Fruit fly (Drosophila melanogaster) whole organism, wandering third instar larva: Measurements from ENCODE around the gene jar.

Experiments
- Abd-B ChIP-seq: fragments of >200 bp; optimal IDR thresholded peaks from 2 replicates; lab custom pipeline; 2017; ENCODE audit warnings: missing biosample characterization, missing genetic modification characterization
- CG32264 ChIP-seq: fragments of 200-800 bp; sonication (Bioruptor generic); optimal IDR thresholded peaks from 2 replicates; lab custom pipeline; 2016; ENCODE audit warnings: missing biosample characterization, missing genetic modification characterization
- CG9705 ChIP-seq: fragments of 200-800 bp; sonication (Bioruptor generic); optimal IDR thresholded peaks from 2 replicates; lab custom pipeline; 2018; ENCODE audit warnings: missing biosample characterization, mild to moderate bottlenecking, missing genetic modification characterization
- CrebA ChIP-seq: fragments of 200-800 bp; sonication (Bioruptor generic); optimal IDR thresholded peaks from 2 replicates; lab custom pipeline; 2016; ENCODE audit warnings: missing biosample characterization, mild to moderate bottlenecking, missing genetic modification characterization, borderline replicate concordance
- Dfd ChIP-seq: fragments of >200 bp; optimal IDR thresholded peaks from 2 replicates; lab custom pipeline; 2017; ENCODE audit warnings: missing biosample characterization, missing genetic modification characterization
- Dif ChIP-seq: fragments of 200-275, 200-300 bp; sonication (Bioruptor generic); optimal IDR thresholded peaks from 2 replicates; lab custom pipeline; 2018; ENCODE audit warnings: missing biosample characterization, missing genetic modification characterization; ENCODE audit not compliant: partially characterized antibody
- GATAd ChIP-seq: sonication (Bioruptor generic); optimal IDR thresholded peaks from 2 replicates; lab custom pipeline; 2016; ENCODE audit warnings: missing biosample characterization, missing genetic modification characterization
- HLH106 ChIP-seq: fragments of 200-800 bp; optimal IDR thresholded peaks from 3 replicates; lab custom pipeline; 2019; ENCODE audit warnings: missing biosample characterization, mild to moderate bottlenecking, missing genetic modification characterization, moderate library complexity
- Hnf4 ChIP-seq: fragments of 200-800 bp; sonication (Bioruptor generic); optimal IDR thresholded peaks from 2 replicates; lab custom pipeline; 2016; ENCODE audit warnings: missing biosample characterization, mild to moderate bottlenecking, missing genetic modification characterization
- Hr78 ChIP-seq: fragments of >200 bp; optimal IDR thresholded peaks from 2 replicates; lab custom pipeline; 2017; ENCODE audit warnings: missing biosample characterization, missing genetic modification characterization
- Hr83 ChIP-seq: fragments of 200-300 bp; sonication (Bioruptor generic); optimal IDR thresholded peaks from 2 replicates; lab custom pipeline; 2016; ENCODE audit warnings: missing biosample characterization, mild to moderate bottlenecking, missing genetic modification characterization, moderate library complexity; ENCODE audit not compliant: poor library complexity, severe bottlenecking
- Jra ChIP-seq: sonication (Bioruptor generic); optimal IDR thresholded peaks from 2 replicates; lab custom pipeline; 2016; ENCODE audit warnings: missing biosample characterization, missing genetic modification characterization
- Mio ChIP-seq: sonication (Bioruptor generic); optimal IDR thresholded peaks from 2 replicates; lab custom pipeline; 2016; ENCODE audit warnings: missing biosample characterization, missing genetic modification characterization
- Myc ChIP-seq: fragments of >200 bp; optimal IDR thresholded peaks from 2 replicates; lab custom pipeline; 2017
- N ChIP-seq: fragments of >200 bp; optimal IDR thresholded peaks from 2 replicates; lab custom pipeline; 2018; ENCODE audit warnings: missing biosample characterization, missing external identifiers, missing genetic modification characterization
- OdsH ChIP-seq: fragments of 200-800 bp; sonication (Bioruptor generic); optimal IDR thresholded peaks from 2 replicates; lab custom pipeline; 2016; ENCODE audit warnings: missing biosample characterization, mild to moderate bottlenecking, missing genetic modification characterization
- Rel ChIP-seq, 2 experiments: fragments of 200-800 bp; sonication (Bioruptor generic) in 1 of 2; optimal IDR thresholded peaks; 2 replicates in 1 of 2; 3 replicates in 1 of 2; lab custom pipeline; 2016 to 2019; ENCODE audit warnings: mild to moderate bottlenecking in 2 of 2, missing biosample characterization in 2 of 2, missing genetic modification characterization in 2 of 2, moderate library complexity in 1 of 2
- Sp1 ChIP-seq: fragments of 200-800 bp; sonication (Bioruptor generic); optimal IDR thresholded peaks from 3 replicates; lab custom pipeline; 2019; ENCODE audit warnings: missing biosample characterization, mild to moderate bottlenecking, missing genetic modification characterization, moderate library complexity
- Vsx2 ChIP-seq: fragments of 200-300, 225-300 bp; sonication (Bioruptor generic); optimal IDR thresholded peaks from 2 replicates; lab custom pipeline; 2018; ENCODE audit warnings: missing biosample characterization, missing genetic modification characterization; ENCODE audit not compliant: partially characterized antibody
- br ChIP-seq: fragments of 200-800 bp; sonication (Bioruptor generic); optimal IDR thresholded peaks from 2 replicates; lab custom pipeline; 2016; ENCODE audit warnings: missing biosample characterization, missing genetic modification characterization
- brk ChIP-seq: fragments of 200-800 bp; sonication (Bioruptor generic); optimal IDR thresholded peaks from 2 replicates; lab custom pipeline; 2016; ENCODE audit warnings: missing biosample characterization, mild to moderate bottlenecking, missing genetic modification characterization
- dl ChIP-seq, 2 experiments: fragments of 175-275, 200-275 bp in 1 of 2; fragments of 200-275 bp in 1 of 2; sonication (Bioruptor generic); optimal IDR thresholded peaks; lab custom pipeline; 2018; ENCODE audit warnings: mild to moderate bottlenecking in 2 of 2, missing biosample characterization in 2 of 2, missing genetic modification characterization in 2 of 2, moderate library complexity in 2 of 2; ENCODE audit not compliant: partially characterized antibody in 2 of 2, insufficient read depth in 1 of 2
- dmrt93B ChIP-seq: fragments of 200-800 bp; sonication (Bioruptor generic); optimal IDR thresholded peaks from 2 replicates; lab custom pipeline; 2018; ENCODE audit warnings: missing biosample characterization, mild to moderate bottlenecking, missing genetic modification characterization
- dsf ChIP-seq: sonication (Bioruptor generic); optimal IDR thresholded peaks from 2 replicates; lab custom pipeline; 2016; ENCODE audit warnings: missing biosample characterization, missing genetic modification characterization, borderline replicate concordance
- ey ChIP-seq: fragments of 200-800 bp; sonication (Bioruptor generic); optimal IDR thresholded peaks from 2 replicates; lab custom pipeline; 2016; ENCODE audit warnings: missing biosample characterization, missing genetic modification characterization
- foxo ChIP-seq, 2 experiments: fragments of 200-800 bp; sonication (Bioruptor generic); optimal IDR thresholded peaks; 2 replicates in 1 of 2; 3 replicates in 1 of 2; lab custom pipeline; 2016 to 2017; ENCODE audit warnings: missing biosample characterization in 2 of 2, missing genetic modification characterization in 2 of 2
- fru ChIP-seq: fragments of 200-800 bp; sonication (Bioruptor generic); optimal IDR thresholded peaks from 3 replicates; lab custom pipeline; 2016; ENCODE audit warnings: missing biosample characterization, mild to moderate bottlenecking, missing genetic modification characterization
- h ChIP-seq: fragments of 200-800 bp; sonication (Bioruptor generic); optimal IDR thresholded peaks from 3 replicates; lab custom pipeline; 2016; ENCODE audit warnings: missing biosample characterization, mild to moderate bottlenecking, missing genetic modification characterization
- jim ChIP-seq: fragments of 175-275, 200-325 bp; sonication (Bioruptor generic); optimal IDR thresholded peaks from 2 replicates; lab custom pipeline; 2016; ENCODE audit warnings: missing biosample characterization, mild to moderate bottlenecking, missing genetic modification characterization
- lola ChIP-seq: fragments of >200 bp; optimal IDR thresholded peaks from 2 replicates; lab custom pipeline; 2017; ENCODE audit warnings: missing biosample characterization, missing genetic modification characterization
- pan ChIP-seq: fragments of >200 bp; optimal IDR thresholded peaks from 2 replicates; lab custom pipeline; 2017
- psq ChIP-seq: fragments of 200-800 bp; sonication (Bioruptor generic); optimal IDR thresholded peaks from 3 replicates; lab custom pipeline; 2017; ENCODE audit warnings: missing biosample characterization, mild to moderate bottlenecking, missing genetic modification characterization, moderate library complexity
- rgr ChIP-seq: fragments of 200-800 bp; sonication (Bioruptor generic); optimal IDR thresholded peaks from 3 replicates; lab custom pipeline; 2016; ENCODE audit warnings: missing biosample characterization, mild to moderate bottlenecking, missing genetic modification characterization
- sage ChIP-seq: fragments of 200-800 bp; sonication (Bioruptor generic); optimal IDR thresholded peaks from 2 replicates; lab custom pipeline; 2016; ENCODE audit warnings: missing biosample characterization, mild to moderate bottlenecking, missing genetic modification characterization
- sv ChIP-seq: fragments of 200-800 bp; sonication (Bioruptor generic); optimal IDR thresholded peaks from 3 replicates; lab custom pipeline; 2016; ENCODE audit warnings: missing biosample characterization, missing genetic modification characterization
- tai ChIP-seq: sonication (Bioruptor generic); optimal IDR thresholded peaks from 2 replicates; lab custom pipeline; 2016; ENCODE audit warnings: missing biosample characterization, missing genetic modification characterization
- usp ChIP-seq: fragments of >200 bp; optimal IDR thresholded peaks from 2 replicates; lab custom pipeline; 2017; ENCODE audit warnings: missing biosample characterization, missing genetic modification characterization
- woc ChIP-seq: sonication (Bioruptor generic); optimal IDR thresholded peaks from 2 replicates; lab custom pipeline; 2016; ENCODE audit warnings: missing biosample characterization, mild to moderate bottlenecking, missing genetic modification characterization

jar gene

dm6 chr3R:24301520-24301919, 30.5 kb upstream of the jar start:
- TF ChIP-seq foxo (GFP tag; optimal IDR thresholded peaks at IDR 0.05; lab: Kevin White, UChicago) (peak in 1 of 2 experiments; percentile 32), OdsH (GFP tag; lab: Kevin White, UChicago) (peak; percentile 1), CG32264 (no peak), Hr83 (peak; percentile 88), dsf (GFP tag; lab: Kevin White, UChicago) (no peak), Sp1 (GFP tag; lab: Kevin White, UChicago) (no peak), Hr78 (GFP tag; lab: Kevin White, UChicago) (no peak), ey (GFP tag; lab: Kevin White, UChicago) (no peak)

- TF ChIP-seq woc (GFP tag; lab: Kevin White, UChicago) (no peak), GATAd (GFP tag; lab: Kevin White, UChicago) (no peak), Hr83 (peak; percentile 29), Vsx2 (peak; percentile 19), Dif (GFP tag; lab: Kevin White, UChicago) (peak; percentile 7), usp (GFP tag; lab: Kevin White, UChicago) (no peak)
- TF ChIP-seq, all 38 proteins: peak for 3
These were observed 28.1 kb upstream of the jar start for dm6 chr3R:24299148-24299547.

DNA sequence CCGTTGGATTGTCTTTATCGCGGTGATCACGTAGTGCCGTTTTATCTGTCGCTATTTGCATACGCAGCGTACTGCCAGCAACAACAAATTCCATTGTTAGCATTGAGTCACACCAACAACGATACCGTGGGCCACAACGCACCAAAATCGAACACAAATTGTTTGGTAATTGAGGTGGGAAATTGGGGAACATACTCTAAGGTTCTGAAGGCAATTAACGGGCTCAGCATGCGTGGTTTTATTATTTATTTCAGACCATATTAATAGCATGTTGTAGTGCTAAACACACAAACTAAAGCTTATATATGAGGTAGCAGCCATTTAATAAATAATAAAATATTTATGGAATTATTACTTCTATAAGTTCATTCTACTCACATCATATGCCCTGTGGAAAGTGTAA, 27.5 kb upstream of the jar start:
- TF ChIP-seq fru (GFP tag; lab: Kevin White, UChicago) = peak; percentile 44
- TF ChIP-seq CG9705 (GFP tag; lab: Kevin White, UChicago) = no peak
- TF ChIP-seq Hnf4 (GFP tag; lab: Kevin White, UChicago) = peak; percentile 68
- no peak for TF ChIP-seq Vsx2
- TF ChIP-seq woc (GFP tag; lab: Kevin White, UChicago) = no peak
- peak; percentile 56 for TF ChIP-seq jim (GFP tag; lab: Kevin White, UChicago)
- TF ChIP-seq psq = peak; percentile 22
- peak; percentile 25 for TF ChIP-seq ey (GFP tag; lab: Kevin White, UChicago)
- TF ChIP-seq Mio = no peak
- TF ChIP-seq dmrt93B (GFP tag; lab: Kevin White, UChicago) = peak; percentile 36
- TF ChIP-seq CG32264 = peak; percentile 9
- TF ChIP-seq Dfd (GFP tag; lab: Kevin White, UChicago) = no peak
- peak; percentile 99 for TF ChIP-seq Hr83
- peak in 1 of 2 experiments; percentile 61 for TF ChIP-seq foxo (GFP tag; optimal IDR thresholded peaks at IDR 0.05; lab: Kevin White, UChicago)
- TF ChIP-seq br (GFP tag; lab: Kevin White, UChicago) = peak; percentile 47
- TF ChIP-seq pan = no peak
- TF ChIP-seq brk (GFP tag; lab: Kevin White, UChicago) = peak; percentile 30
- peak; percentile 66 for TF ChIP-seq rgr (GFP tag; lab: Kevin White, UChicago)
- TF ChIP-seq dl (GFP tag; optimal IDR thresholded peaks at IDR 0.05; lab: Kevin White, UChicago; ENCODE audit: insufficient read depth in 1 of 2, partially characterized antibody in 2 of 2) = no peak
- no peak for TF ChIP-seq CrebA (GFP tag; lab: Kevin White, UChicago)
- peak; percentile 56 for TF ChIP-seq dsf (GFP tag; lab: Kevin White, UChicago)
- no peak for TF ChIP-seq N (GFP tag; lab: Kevin White, UChicago)
- no peak for TF ChIP-seq Hr78 (GFP tag; lab: Kevin White, UChicago)
- no peak for TF ChIP-seq Rel (GFP tag; optimal IDR thresholded peaks at IDR 0.05; lab: Kevin White, UChicago)
- no peak for TF ChIP-seq Rel (tag; optimal IDR thresholded peaks at IDR 0.05; lab: Kevin White, UChicago)
- TF ChIP-seq HLH106 (tag; lab: Kevin White, UChicago) = peak; percentile 39
- peak; percentile 76 for TF ChIP-seq Jra (GFP tag; lab: Kevin White, UChicago)
- TF ChIP-seq sv (GFP tag; lab: Kevin White, UChicago) = no peak
- TF ChIP-seq OdsH (GFP tag; lab: Kevin White, UChicago) = peak; percentile 35
- peak; percentile 24 for TF ChIP-seq Sp1 (GFP tag; lab: Kevin White, UChicago)
- TF ChIP-seq Myc = no peak
- no peak for TF ChIP-seq Dif (GFP tag; lab: Kevin White, UChicago)
- TF ChIP-seq tai (GFP tag; lab: Kevin White, UChicago) = peak; percentile 80
- TF ChIP-seq Abd-B (GFP tag; lab: Kevin White, UChicago) = no peak
- peak; percentile 14 for TF ChIP-seq GATAd (GFP tag; lab: Kevin White, UChicago)
- peak; percentile 64 for TF ChIP-seq h
- no peak for TF ChIP-seq sage (GFP tag; lab: Kevin White, UChicago)
- TF ChIP-seq lola (GFP tag; lab: Kevin White, UChicago) = no peak
- TF ChIP-seq usp (GFP tag; lab: Kevin White, UChicago) = no peak
